Worm (Caenorhabditis elegans) whole organism, L2 larva: ENCODE results near the gene C13F10.8.

ENCODE experiments used
- ZK546.5 ChIP-seq: sonication (generic microtip); optimal IDR thresholded peaks from 2 replicates; lab custom pipeline; 2017; ENCODE audit warnings: missing biosample characterization, missing genetic modification characterization
- ama-1 ChIP-seq: fragments of 150-350 bp; optimal IDR thresholded peaks from 2 replicates; lab custom pipeline; 2018; ENCODE audit warnings: inconsistent platforms
- elt-1 ChIP-seq: fragments of 150-350 bp; optimal IDR thresholded peaks from 2 replicates; lab custom pipeline; 2014; ENCODE audit warnings: missing biosample characterization, missing genetic modification characterization
- nhr-11 ChIP-seq: fragments of 150-350 bp; optimal IDR thresholded peaks from 2 replicates; lab custom pipeline; 2014; ENCODE audit warnings: missing biosample characterization, missing genetic modification characterization
- nhr-23 ChIP-seq: fragments of 150-350 bp; optimal IDR thresholded peaks from 2 replicates; lab custom pipeline; 2014; ENCODE audit warnings: missing biosample characterization, missing genetic modification reagents, missing genetic modification characterization
- skn-1 ChIP-seq: sonication (generic microtip); optimal IDR thresholded peaks from 2 replicates; lab custom pipeline; 2017; ENCODE audit warnings: missing biosample characterization, missing genetic modification characterization
- snpc-4 ChIP-seq: fragments of 150-350 bp; optimal IDR thresholded peaks from 2 replicates; lab custom pipeline; 2014; ENCODE audit warnings: missing biosample characterization, missing genetic modification characterization
- unc-39 ChIP-seq: fragments of 150-350 bp; optimal IDR thresholded peaks from 2 replicates; lab custom pipeline; 2014; ENCODE audit warnings: missing biosample characterization, missing genetic modification characterization
- ztf-11 ChIP-seq: sonication (generic microtip); optimal IDR thresholded peaks from 2 replicates; lab custom pipeline; 2017; ENCODE audit warnings: missing biosample characterization, missing genetic modification characterization

DNA sequence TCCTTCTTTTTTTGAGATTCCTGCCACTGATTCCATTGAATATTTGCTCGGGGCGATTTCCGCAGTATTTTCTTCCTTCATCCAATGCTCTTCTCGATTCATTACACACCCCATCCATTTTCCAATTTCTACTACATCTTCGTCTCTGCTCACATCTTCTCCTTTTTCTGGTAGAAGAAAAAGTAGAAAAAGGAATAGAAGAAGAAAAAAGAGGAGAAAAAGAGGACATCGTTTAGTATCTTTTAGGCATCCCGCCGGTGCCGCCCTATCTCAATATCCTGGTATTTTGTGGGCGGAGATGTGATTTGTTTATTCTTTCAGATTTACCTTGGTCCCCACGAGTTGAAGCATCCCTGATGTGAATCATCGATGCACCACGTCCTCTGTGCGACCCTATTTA is 45.6 kb downstream of the C13F10.8 start, which contains the start of gene lgc-39:
- TF ChIP-seq ZK546.5 (no peak), ztf-11 (tag; lab: Kevin White, UChicago) (no peak), unc-39 (tag; lab: Kevin White, UChicago) (no peak), ama-1 (lab: Kevin White, UChicago) (no peak), nhr-23 (tag; lab: Kevin White, UChicago) (no peak), nhr-11 (no peak), snpc-4 (no peak), elt-1 (no peak), skn-1 (tag; lab: Kevin White, UChicago) (no peak)
